Fruit fly (Drosophila melanogaster) whole organism, embryonic: Measurements from ENCODE around the gene CG3123.

Source experiments
- Atf-2 ChIP-seq: fragments of 200-800 bp; sonication (Bioruptor generic); optimal IDR thresholded peaks from 2 replicates; lab custom pipeline; 2016; ENCODE audit warnings: missing biosample characterization, missing genetic modification characterization
- BtbVII ChIP-seq: fragments of 200-800 bp; sonication (Bioruptor generic); optimal IDR thresholded peaks from 3 replicates; lab custom pipeline; 2017; ENCODE audit warnings: missing biosample characterization, mild to moderate bottlenecking, missing genetic modification characterization
- CG10462 ChIP-seq: fragments of 200-800 bp; sonication (Bioruptor generic); optimal IDR thresholded peaks from 2 replicates; lab custom pipeline; 2016; ENCODE audit warnings: missing biosample characterization, missing genetic modification characterization
- CG13424 ChIP-seq: fragments of 200-800 bp; sonication (Bioruptor generic); optimal IDR thresholded peaks from 2 replicates; lab custom pipeline; 2019; ENCODE audit warnings: missing biosample characterization, mild to moderate bottlenecking, missing genetic modification characterization, moderate library complexity
- CG13775 ChIP-seq: fragments of 200-800 bp; sonication (Bioruptor generic); optimal IDR thresholded peaks from 3 replicates; lab custom pipeline; 2017; ENCODE audit warnings: missing biosample characterization, mild to moderate bottlenecking, missing genetic modification characterization
- CG15073 ChIP-seq: fragments of 200-800 bp; sonication (Bioruptor generic); optimal IDR thresholded peaks from 2 replicates; lab custom pipeline; 2016; ENCODE audit warnings: missing biosample characterization, missing genetic modification characterization
- CG15514 ChIP-seq: fragments of 200-800 bp; sonication (Bioruptor generic); optimal IDR thresholded peaks from 3 replicates; lab custom pipeline; 2017; ENCODE audit warnings: missing biosample characterization, missing genetic modification characterization, mild to moderate bottlenecking, moderate library complexity, missing genetic modification reagents
- CG17385 ChIP-seq: fragments of 200-800 bp; sonication (Bioruptor generic); optimal IDR thresholded peaks from 3 replicates; lab custom pipeline; 2018; ENCODE audit warnings: missing biosample characterization, mild to moderate bottlenecking, missing genetic modification characterization
- CG18476 ChIP-seq: fragments of 200-800 bp; sonication (Bioruptor generic); optimal IDR thresholded peaks from 2 replicates; lab custom pipeline; 2016; ENCODE audit warnings: missing biosample characterization, mild to moderate bottlenecking, missing genetic modification characterization
- CG31224 ChIP-seq: fragments of 200-800 bp; sonication (Bioruptor generic); IDR thresholded peaks from 2 replicates; pipeline ENCODE4 v1.3.6; 2022; ENCODE audit warnings: missing biosample characterization, missing genetic modification characterization
- CG32772 ChIP-seq: fragments of 200-800 bp; sonication (Bioruptor generic); IDR thresholded peaks from 2 replicates; pipeline ENCODE4 v1.3.6; 2022; ENCODE audit warnings: missing biosample characterization, missing genetic modification characterization
- CG34376 ChIP-seq: fragments of 200-800 bp; sonication (Bioruptor generic); optimal IDR thresholded peaks from 2 replicates; lab custom pipeline; 2018; ENCODE audit warnings: missing biosample characterization, mild to moderate bottlenecking, missing genetic modification characterization
- CG3847 ChIP-seq: fragments of 200-800 bp; sonication (Bioruptor generic); IDR thresholded peaks from 2 replicates; pipeline ENCODE4 v1.3.6; 2022; ENCODE audit warnings: missing biosample characterization, missing genetic modification characterization
- CG42726 ChIP-seq: fragments of 200-800 bp; sonication (Bioruptor generic); IDR thresholded peaks from 2 replicates; pipeline ENCODE4 v1.3.6; 2022; ENCODE audit warnings: missing biosample characterization, missing genetic modification characterization; ENCODE audit not compliant: partially characterized antibody
- CG5180 ChIP-seq: fragments of 200-800 bp; sonication (Bioruptor generic); optimal IDR thresholded peaks from 3 replicates; lab custom pipeline; 2017; ENCODE audit warnings: missing biosample characterization, missing genetic modification characterization, mild to moderate bottlenecking, moderate library complexity, missing genetic modification reagents
- CG6254 ChIP-seq: fragments of 200-800 bp; sonication (Bioruptor generic); optimal IDR thresholded peaks from 3 replicates; lab custom pipeline; 2017; ENCODE audit warnings: mild to moderate bottlenecking, missing biosample characterization, missing genetic modification reagents, missing genetic modification characterization
- CG6654 ChIP-seq: fragments of 200-800 bp; sonication (Bioruptor generic); optimal IDR thresholded peaks from 2 replicates; lab custom pipeline; 2017; ENCODE audit warnings: missing biosample characterization, mild to moderate bottlenecking, missing genetic modification characterization
- CG6854 ChIP-seq: fragments of 200-800 bp; sonication (Bioruptor generic); optimal IDR thresholded peaks from 3 replicates; lab custom pipeline; 2017; ENCODE audit warnings: missing biosample characterization, mild to moderate bottlenecking, missing genetic modification characterization
- CG7839 ChIP-seq: fragments of 200-800 bp; sonication (Bioruptor generic); optimal IDR thresholded peaks from 3 replicates; lab custom pipeline; 2018; ENCODE audit warnings: missing biosample characterization, mild to moderate bottlenecking, missing genetic modification characterization, moderate library complexity
- CG9437 ChIP-seq: fragments of 200-800 bp; sonication (Bioruptor generic); optimal IDR thresholded peaks from 2 replicates; lab custom pipeline; 2018; ENCODE audit warnings: missing biosample characterization, mild to moderate bottlenecking, missing genetic modification characterization
- CG9797 ChIP-seq: fragments of 200-800 bp; sonication (Bioruptor generic); optimal IDR thresholded peaks from 3 replicates; lab custom pipeline; 2018; ENCODE audit warnings: missing biosample characterization, mild to moderate bottlenecking, missing genetic modification characterization
- Camta ChIP-seq: fragments of 200-800 bp; sonication (Bioruptor generic); optimal IDR thresholded peaks from 2 replicates; lab custom pipeline; 2016; ENCODE audit warnings: missing biosample characterization, missing genetic modification characterization
- Dad ChIP-seq: fragments of 200-800 bp; sonication (Bioruptor generic); optimal IDR thresholded peaks from 3 replicates; lab custom pipeline; 2016; ENCODE audit warnings: missing biosample characterization, missing genetic modification characterization
- Drgx ChIP-seq: fragments of 200-800 bp; sonication (Bioruptor generic); IDR thresholded peaks from 2 replicates; pipeline ENCODE4 v1.3.6; 2022; ENCODE audit warnings: missing biosample characterization, missing genetic modification characterization
- Mes4 ChIP-seq: fragments of 200-800 bp; sonication (Bioruptor generic); optimal IDR thresholded peaks from 2 replicates; lab custom pipeline; 2016; ENCODE audit warnings: missing biosample characterization, missing genetic modification characterization
- Myb ChIP-seq: fragments of 200-800 bp; sonication (Bioruptor generic); optimal IDR thresholded peaks from 2 replicates; lab custom pipeline; 2016; ENCODE audit warnings: missing biosample characterization, missing genetic modification characterization
- Nf-YC ChIP-seq: fragments of 200-800 bp; optimal IDR thresholded peaks from 3 replicates; lab custom pipeline; 2019; ENCODE audit warnings: missing biosample characterization, mild to moderate bottlenecking, missing genetic modification characterization, moderate library complexity
- abd-A ChIP-seq: fragments of 200-800 bp; sonication (Bioruptor generic); optimal IDR thresholded peaks from 3 replicates; lab custom pipeline; 2019; ENCODE audit warnings: missing biosample characterization, mild to moderate bottlenecking, missing genetic modification characterization, moderate library complexity
- amos ChIP-seq: fragments of 200-800 bp; sonication (Bioruptor generic); IDR thresholded peaks from 2 replicates; pipeline ENCODE4 v1.3.6; 2022; ENCODE audit warnings: missing biosample characterization, missing genetic modification characterization; ENCODE audit not compliant: partially characterized antibody
- aop ChIP-seq: fragments of 200-800 bp; sonication (Bioruptor generic); IDR thresholded peaks from 2 replicates; pipeline ENCODE4 v1.3.6; 2022; ENCODE audit warnings: missing biosample characterization, missing genetic modification characterization
- bsh ChIP-seq, 2 experiments: fragments of 200-800 bp; sonication (Bioruptor generic); optimal IDR thresholded peaks; 2 replicates each; lab custom pipeline; 2017 to 2018; ENCODE audit warnings: mild to moderate bottlenecking in 2 of 2, missing biosample characterization in 2 of 2, missing genetic modification characterization in 2 of 2, moderate library complexity in 1 of 2
- cato ChIP-seq: fragments of 200-800 bp; sonication (Bioruptor generic); optimal IDR thresholded peaks from 2 replicates; lab custom pipeline; 2016; ENCODE audit warnings: missing biosample characterization, missing genetic modification characterization, borderline replicate concordance
- ems ChIP-seq: fragments of 200-800 bp; sonication (Bioruptor generic); optimal IDR thresholded peaks from 3 replicates; lab custom pipeline; 2016; ENCODE audit warnings: missing biosample characterization, missing genetic modification characterization
- her ChIP-seq: fragments of 200-800 bp; sonication (Bioruptor generic); optimal IDR thresholded peaks from 2 replicates; lab custom pipeline; 2016; ENCODE audit warnings: missing biosample characterization, missing genetic modification characterization
- inv ChIP-seq: fragments of 200-800 bp; sonication (Bioruptor generic); IDR thresholded peaks from 2 replicates; pipeline ENCODE4 v1.3.6; 2022; ENCODE audit warnings: missing biosample characterization, missing genetic modification characterization; ENCODE audit not compliant: partially characterized antibody
- jigr1 ChIP-seq: fragments of 200-800 bp; sonication (Bioruptor generic); IDR thresholded peaks from 3 replicates; pipeline ENCODE4 v1.3.6; 2022; ENCODE audit warnings: missing biosample characterization, missing genetic modification characterization
- kah ChIP-seq: fragments of 200-800 bp; sonication (Bioruptor generic); optimal IDR thresholded peaks from 2 replicates; lab custom pipeline; 2018; ENCODE audit warnings: missing biosample characterization, mild to moderate bottlenecking, missing genetic modification characterization
- knrl ChIP-seq: fragments of 200-800 bp; sonication (Bioruptor generic); IDR thresholded peaks from 3 replicates; pipeline ENCODE4 v1.3.6; 2022; ENCODE audit warnings: missing biosample characterization, missing genetic modification characterization; ENCODE audit not compliant: partially characterized antibody
- lilli ChIP-seq: fragments of 200-800 bp; sonication (Bioruptor generic); optimal IDR thresholded peaks from 3 replicates; lab custom pipeline; 2016; ENCODE audit warnings: missing biosample characterization, missing genetic modification characterization
- pho ChIP-seq: fragments of 200-800 bp; sonication (Bioruptor generic); optimal IDR thresholded peaks from 2 replicates; lab custom pipeline; 2016; ENCODE audit warnings: missing biosample characterization, missing genetic modification characterization
- phol ChIP-seq: fragments of 200-800 bp; sonication (Bioruptor generic); optimal IDR thresholded peaks from 3 replicates; lab custom pipeline; 2018; ENCODE audit warnings: missing biosample characterization, mild to moderate bottlenecking, missing genetic modification characterization, moderate library complexity
- pnt ChIP-seq: fragments of 200-800 bp; sonication (Bioruptor generic); optimal IDR thresholded peaks from 3 replicates; lab custom pipeline; 2016; ENCODE audit warnings: missing biosample characterization, missing genetic modification characterization
- rib ChIP-seq: fragments of 200-800 bp; sonication (Bioruptor generic); IDR thresholded peaks from 2 replicates; pipeline ENCODE4 v1.3.6; 2022; ENCODE audit warnings: missing biosample characterization, missing genetic modification characterization
- run ChIP-seq: fragments of 200-800 bp; sonication (Bioruptor generic); optimal IDR thresholded peaks from 3 replicates; lab custom pipeline; 2018; ENCODE audit warnings: missing biosample characterization, mild to moderate bottlenecking, missing genetic modification characterization
- slou ChIP-seq: fragments of 200-800 bp; sonication (Bioruptor generic); optimal IDR thresholded peaks from 3 replicates; lab custom pipeline; 2016; ENCODE audit warnings: missing biosample characterization, missing genetic modification characterization
- slp2 ChIP-seq: fragments of 200-800 bp; sonication (Bioruptor generic); optimal IDR thresholded peaks from 2 replicates; lab custom pipeline; 2016; ENCODE audit warnings: missing biosample characterization, missing genetic modification characterization
- tgo ChIP-seq: fragments of 200-800 bp; sonication (Bioruptor generic); IDR thresholded peaks from 3 replicates; pipeline ENCODE4 v1.3.6; 2022; ENCODE audit warnings: missing biosample characterization, missing genetic modification characterization
- twi ChIP-seq: fragments of 200-800 bp; optimal IDR thresholded peaks from 2 replicates; lab custom pipeline; 2019; ENCODE audit warnings: missing biosample characterization, mild to moderate bottlenecking, missing genetic modification characterization, moderate library complexity
- vnd ChIP-seq: fragments of 200-800 bp; sonication (Bioruptor generic); IDR thresholded peaks from 3 replicates; pipeline ENCODE4 v1.3.6; 2022; ENCODE audit warnings: missing biosample characterization, missing genetic modification characterization; ENCODE audit not compliant: partially characterized antibody

Gene CG3123

dm6 chr2L:2856960-2857584 lies 31.8 kb upstream of the CG3123 start, which contains the start of gene CG2991 (continued):
- TF ChIP-seq CG15514 (peak; percentile 78), slou (no peak), Camta (no peak), slp2 (GFP tag; lab: Kevin White, UChicago) (no peak), aop (no peak), ems (GFP tag; lab: Kevin White, UChicago) (no peak), CG10462 (GFP tag; lab: Kevin White, UChicago) (no peak), CG6854 (GFP tag; lab: Kevin White, UChicago) (no peak), CG15073 (GFP tag; lab: Kevin White, UChicago) (no peak), CG17385 (peak; percentile 24), CG32772 (GFP tag; lab: Robert Waterston, UW) (no peak), abd-A (tag; lab: Kevin White, UChicago) (peak; percentile 69), CG13775 (no peak), pnt (GFP tag; lab: Kevin White, UChicago) (no peak), bsh (GFP tag; optimal IDR thresholded peaks at IDR 0.05; lab: Kevin White, UChicago) (peak in 1 of 2 experiments; percentile 3), Mes4 (GFP tag; lab: Kevin White, UChicago) (no peak), Drgx (GFP tag; lab: Robert Waterston, UW) (no peak), pho (GFP tag; lab: Kevin White, UChicago) (peak; percentile 38), twi (tag; lab: Kevin White, UChicago) (no peak), CG34376 (GFP tag; lab: Kevin White, UChicago) (peak; percentile 20), CG6654 (GFP tag; lab: Kevin White, UChicago) (no peak), CG9437 (GFP tag; lab: Kevin White, UChicago) (peak; percentile 19), CG7839 (tag; lab: Kevin White, UChicago) (peak; percentile 7), CG42726 (GFP tag; lab: Robert Waterston, UW) (peak; percentile 86), BtbVII (peak; percentile 29), tgo (GFP tag; lab: Robert Waterston, UW) (no peak), Atf-2 (no peak), her (peak; percentile 99), jigr1 (GFP tag; lab: Robert Waterston, UW) (no peak), CG18476 (GFP tag; lab: Kevin White, UChicago) (no peak), phol (tag; lab: Kevin White, UChicago) (peak; percentile 45), Nf-YC (tag; lab: Kevin White, UChicago) (peak; percentile 58), CG6254 (GFP tag; lab: Kevin White, UChicago) (no peak), CG3847 (GFP tag; lab: Robert Waterston, UW) (peak; percentile 50), inv (GFP tag; lab: Robert Waterston, UW) (peak; percentile 70), rib (GFP tag; lab: Robert Waterston, UW) (peak; percentile 38; the same call in 1 of the 2 replicates), vnd (peak; percentile 59; the same call in 2 of the 3 replicates), CG13424 (tag; lab: Kevin White, UChicago) (peak; percentile 11), CG5180 (GFP tag; lab: Kevin White, UChicago) (peak; percentile 18), knrl (GFP tag; lab: Robert Waterston, UW) (peak; percentile 82), cato (GFP tag; lab: Kevin White, UChicago) (no peak), CG9797 (GFP tag; lab: Kevin White, UChicago) (peak; percentile 98), run (tag; lab: Kevin White, UChicago) (no peak), Dad (GFP tag; lab: Kevin White, UChicago) (no peak), Myb (GFP tag; lab: Kevin White, UChicago) (peak; percentile 56), amos (GFP tag; lab: Robert Waterston, UW) (peak; percentile 90; the same call in 1 of the 2 replicates), CG31224 (GFP tag; lab: Robert Waterston, UW) (no peak), kah (GFP tag; lab: Kevin White, UChicago) (no peak), lilli (GFP tag; lab: Kevin White, UChicago) (peak; percentile 49)
